Worm (Caenorhabditis elegans): Measurements from ENCODE around the gene Y61A9LA.4.
A peak's percentile ranks its signal among the peaks of the same experiment; 100 is the strongest.
"Not testable (repeated sequence)": the region's sequence is repeated elsewhere in the genome, so short reads cannot be mapped to it uniquely, and the experiment has no call there.

Gene Y61A9LA.4

DNA sequence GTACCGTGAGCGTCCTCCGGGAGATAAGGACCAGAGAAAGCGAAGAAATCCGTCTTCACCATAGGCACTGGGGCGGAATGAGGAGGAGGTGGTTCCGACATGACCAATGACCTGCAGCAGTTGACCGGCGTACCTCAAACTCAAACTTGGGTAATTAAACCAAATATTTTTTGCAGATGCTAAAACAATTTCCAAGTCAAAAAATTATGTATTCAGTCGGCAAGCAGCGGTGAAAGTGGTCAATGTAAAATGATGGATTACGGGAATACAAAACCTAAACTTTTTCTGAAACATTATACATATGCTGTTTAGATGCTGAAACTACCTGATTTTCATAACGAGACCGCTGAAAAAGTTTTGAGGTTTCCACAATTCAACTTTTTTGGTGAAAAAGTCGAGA is 13.3 kb downstream of the Y61A9LA.4 start, which contains the start of gene hpo-39:
TSS of gene hpo-39 (minus strand) at position 101 of the 400 bp plus-strand sequence.
- not testable (repeated sequence) for TF ChIP-seq F16B12.6, lin-15B, elt-2 (tag; optimal IDR thresholded peaks at IDR 0.05)

DNA sequence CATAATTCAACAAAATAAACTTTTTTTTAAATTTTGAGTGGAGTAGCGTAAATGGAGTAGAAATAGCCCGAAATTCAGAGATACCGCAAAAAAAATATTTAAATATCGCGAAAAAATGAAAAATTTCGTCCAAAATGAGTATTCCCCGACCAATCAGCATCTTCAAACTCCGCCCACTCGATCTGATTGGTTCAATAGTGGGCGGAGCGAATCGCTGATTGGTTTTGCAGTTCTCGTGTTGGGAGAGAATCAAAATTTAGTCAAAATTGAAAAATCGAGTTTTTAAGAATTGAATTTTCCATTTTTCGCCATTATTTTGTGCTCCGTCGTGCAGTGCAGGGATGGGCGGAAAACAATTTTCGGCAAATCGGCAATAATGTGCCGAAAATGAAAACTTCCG is 14.9 kb downstream of the Y61A9LA.4 start:
- TF ChIP-seq fkh-10 (GFP tag; optimal IDR thresholded peaks at IDR 0.05) (no peak), pax-3 (tag; optimal IDR thresholded peaks at IDR 0.05) (no peak), snu-23 (GFP tag; optimal IDR thresholded peaks at IDR 0.05) (no peak), nhr-47 (tag; optimal IDR thresholded peaks at IDR 0.05) (no peak), lin-13 (GFP tag; optimal IDR thresholded peaks at IDR 0.05) (no peak), swsn-7 (tag; optimal IDR thresholded peaks at IDR 0.05) (no peak), efl-1 (optimal IDR thresholded peaks at IDR 0.05) (no peak), efl-1 (GFP tag; optimal IDR thresholded peaks at IDR 0.05 in 1 of 2) (no peak), lir-3 (tag; optimal IDR thresholded peaks at IDR 0.05; ENCODE audit: poor library complexity) (no peak), pag-3 (tag; optimal IDR thresholded peaks at IDR 0.05; ENCODE audit: borderline replicate concordance, insufficient read depth) (no peak)

DNA sequence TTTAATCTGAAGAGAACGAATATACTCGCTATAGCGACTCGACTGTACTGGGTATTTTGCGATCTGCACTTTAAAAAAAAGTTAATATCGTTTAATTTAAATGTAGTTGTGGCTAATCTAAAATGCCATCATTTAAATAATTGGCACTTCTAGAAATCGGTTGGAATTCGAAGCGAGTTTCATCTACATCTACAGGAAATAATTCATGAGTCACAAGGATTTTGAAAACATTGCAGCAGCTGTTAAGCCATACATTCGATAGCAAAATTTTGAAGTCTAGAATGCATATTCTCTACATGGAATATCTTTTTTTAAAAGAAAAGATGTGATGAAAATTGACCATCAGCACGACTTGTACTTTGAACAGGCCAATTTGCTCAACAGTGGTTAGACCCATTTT is 20.1 kb downstream of the Y61A9LA.4 start:
- TF ChIP-seq grh-1 (GFP tag; IDR thresholded peaks at IDR 0.05), result no peak
- TF ChIP-seq sox-4 (tag; optimal IDR thresholded peaks at IDR 0.05), result no peak
- no peak for TF ChIP-seq unc-30 (tag; optimal IDR thresholded peaks at IDR 0.05)
- TF ChIP-seq lin-15B (tag; optimal IDR thresholded peaks at IDR 0.05), result no peak
- no peak for TF ChIP-seq nhr-76 (tag; optimal IDR thresholded peaks at IDR 0.05)
- no peak for TF ChIP-seq nhr-20 (tag; optimal IDR thresholded peaks at IDR 0.05)
- no peak for TF ChIP-seq dsc-1 (tag; optimal IDR thresholded peaks at IDR 0.05)
- no peak for TF ChIP-seq unc-86 (tag; optimal IDR thresholded peaks at IDR 0.05)
- no peak for TF ChIP-seq ces-1 (GFP tag; optimal IDR thresholded peaks at IDR 0.05)
- TF ChIP-seq nhr-90 (tag; optimal IDR thresholded peaks at IDR 0.05; ENCODE audit: poor library complexity), result no peak
- no peak for TF ChIP-seq lin-39 (tag; optimal IDR thresholded peaks at IDR 0.05)
- no peak for TF ChIP-seq isw-1 (GFP tag; IDR thresholded peaks at IDR 0.05)
- TF ChIP-seq ceh-90 (tag; optimal IDR thresholded peaks at IDR 0.05), result no peak
- no peak for TF ChIP-seq nhr-28 (tag; optimal IDR thresholded peaks at IDR 0.05)
- TF ChIP-seq rnt-1 (tag; optimal IDR thresholded peaks at IDR 0.05), result no peak
- no peak for TF ChIP-seq hlh-17 (GFP tag; optimal IDR thresholded peaks at IDR 0.05; ENCODE audit: borderline replicate concordance)
- no peak for TF ChIP-seq snpc-4 (tag; optimal IDR thresholded peaks at IDR 0.05)
- TF ChIP-seq lsy-2 (tag; optimal IDR thresholded peaks at IDR 0.05), result no peak
- no peak for TF ChIP-seq mep-1 (tag; optimal IDR thresholded peaks at IDR 0.05)
- no peak for TF ChIP-seq unc-130 (tag; optimal IDR thresholded peaks at IDR 0.05)

DNA sequence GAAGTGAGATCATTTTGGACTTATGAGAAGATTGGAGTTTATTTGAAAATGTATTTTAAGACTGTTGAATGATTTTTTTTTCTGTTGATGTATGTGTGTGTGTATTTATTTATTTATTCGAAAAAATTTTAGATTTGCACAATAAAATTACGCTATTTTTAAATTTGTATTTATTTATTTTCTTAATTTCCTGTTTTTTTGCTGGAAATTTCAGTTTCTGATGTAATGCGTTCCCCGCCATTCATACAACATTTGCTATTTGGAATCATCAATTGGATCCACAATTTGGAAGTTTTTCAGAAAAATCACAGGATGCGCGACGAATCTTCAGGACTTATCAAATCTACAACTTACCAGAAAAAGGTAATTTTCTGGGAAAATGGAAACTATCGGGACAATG is 24.5 kb downstream of the Y61A9LA.4 start, which contains the start of gene Y61A9LA.1:
TSS of gene Y61A9LA.1 (plus strand) at position 301 of the 400 bp plus-strand sequence.
- TF ChIP-seq nhr-85 (tag) (peak; percentile 40), egl-13 (tag; optimal IDR thresholded peaks at IDR 0.05) (no peak), hpl-2 (GFP tag; optimal IDR thresholded peaks at IDR 0.05) (no peak), lin-39 (tag; optimal IDR thresholded peaks at IDR 0.05) (no peak)

DNA sequence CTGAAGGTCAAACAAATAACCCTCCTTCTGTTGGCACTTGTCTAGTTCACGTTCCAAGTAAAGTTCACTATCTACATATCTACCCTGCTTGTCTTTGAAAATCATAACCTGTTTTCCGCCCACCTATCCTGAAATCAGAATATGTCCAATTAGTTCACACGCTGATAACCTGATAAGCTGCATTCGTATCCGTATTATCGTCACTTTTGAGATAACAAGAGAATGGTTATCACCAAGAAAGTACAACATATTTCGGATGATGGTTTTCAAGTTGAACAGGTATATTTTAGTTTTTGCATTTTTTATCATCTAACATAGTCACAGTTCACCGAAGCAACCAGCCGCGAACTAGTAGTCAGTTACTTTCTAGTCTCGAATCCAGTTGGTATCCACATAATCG is 30.2 kb downstream of the Y61A9LA.4 start:
- no peak for TF ChIP-seq efl-1 (optimal IDR thresholded peaks at IDR 0.05)
- peak in 1 of 2 experiments; percentile 87 for TF ChIP-seq efl-1 (GFP tag; optimal IDR thresholded peaks at IDR 0.05 in 1 of 2)
- TF ChIP-seq nhr-47 (tag; optimal IDR thresholded peaks at IDR 0.05), result no peak
- peak; percentile 11 for TF ChIP-seq nhr-85 (tag)
